Fruit fly (Drosophila melanogaster): Measurements from ENCODE around the gene Sfp24C1.

The Sfp24C1 gene

dm6 chr2L:3669034-3669433 lies 31.4 kb upstream of the Sfp24C1 start, which contains the start of gene Sfp24Bd:
TSS of gene Sfp24Bd (minus strand) at chr2L:3669134.
- TF ChIP-seq rgr (GFP tag; optimal IDR thresholded peaks at IDR 0.05) = no peak
- TF ChIP-seq br (GFP tag; optimal IDR thresholded peaks at IDR 0.05) = no peak
- TF ChIP-seq lola (GFP tag; optimal IDR thresholded peaks at IDR 0.05) = no peak
- no peak for TF ChIP-seq Dfd (GFP tag; optimal IDR thresholded peaks at IDR 0.05)

dm6 chr2L:3669675-3670074 lies 30.8 kb upstream of the Sfp24C1 start, which contains the start of gene Sfp24Bb:
TSS of gene Sfp24Bb (minus strand) at chr2L:3669775.
- TF ChIP-seq Abd-B (GFP tag; optimal IDR thresholded peaks at IDR 0.05) = no peak
- TF ChIP-seq Jra (GFP tag; optimal IDR thresholded peaks at IDR 0.05) = no peak
- TF ChIP-seq sv (GFP tag; optimal IDR thresholded peaks at IDR 0.05) = no peak
- no peak for TF ChIP-seq Myc (optimal IDR thresholded peaks at IDR 0.05)
- no peak for TF ChIP-seq HLH106 (tag; optimal IDR thresholded peaks at IDR 0.05)
- TF ChIP-seq psq (GFP tag; optimal IDR thresholded peaks at IDR 0.05) = no peak
- no peak for TF ChIP-seq Dfd (GFP tag; optimal IDR thresholded peaks at IDR 0.05)
- TF ChIP-seq sage (GFP tag; optimal IDR thresholded peaks at IDR 0.05) = no peak
- no peak for TF ChIP-seq Hr83 (GFP tag; optimal IDR thresholded peaks at IDR 0.05; ENCODE audit: poor library complexity, severe bottlenecking)
- no peak for TF ChIP-seq h (GFP tag; optimal IDR thresholded peaks at IDR 0.05)
- TF ChIP-seq rgr (GFP tag; optimal IDR thresholded peaks at IDR 0.05) = no peak
- TF ChIP-seq Mio (GFP tag; optimal IDR thresholded peaks at IDR 0.05) = no peak
- no peak for TF ChIP-seq woc (GFP tag; optimal IDR thresholded peaks at IDR 0.05)
- no peak for TF ChIP-seq CG32264 (GFP tag; optimal IDR thresholded peaks at IDR 0.05)
- TF ChIP-seq Sp1 (GFP tag; optimal IDR thresholded peaks at IDR 0.05) = no peak
- no peak for TF ChIP-seq usp (GFP tag; optimal IDR thresholded peaks at IDR 0.05)
- no peak for TF ChIP-seq lola (GFP tag; optimal IDR thresholded peaks at IDR 0.05)
- no peak for TF ChIP-seq CrebA (GFP tag; optimal IDR thresholded peaks at IDR 0.05; ENCODE audit: borderline replicate concordance)
- no peak for TF ChIP-seq Hnf4 (GFP tag; optimal IDR thresholded peaks at IDR 0.05)

dm6 chr2L:3670481-3670880 lies 30.0 kb upstream of the Sfp24C1 start, which contains the start of gene Sfp24Bc:
TSS of gene Sfp24Bc (minus strand) at chr2L:3670581.
- TF ChIP-seq N (GFP tag; optimal IDR thresholded peaks at IDR 0.05) (no peak), ey (GFP tag; optimal IDR thresholded peaks at IDR 0.05) (no peak), h (GFP tag; optimal IDR thresholded peaks at IDR 0.05) (no peak), Sp1 (GFP tag; optimal IDR thresholded peaks at IDR 0.05) (no peak), Vsx2 (GFP tag; optimal IDR thresholded peaks at IDR 0.05; ENCODE audit: partially characterized antibody) (no peak), Abd-B (GFP tag; optimal IDR thresholded peaks at IDR 0.05) (no peak), brk (GFP tag; optimal IDR thresholded peaks at IDR 0.05) (no peak), dsf (GFP tag; optimal IDR thresholded peaks at IDR 0.05; ENCODE audit: borderline replicate concordance) (no peak), HLH106 (tag; optimal IDR thresholded peaks at IDR 0.05) (no peak), Dfd (GFP tag; optimal IDR thresholded peaks at IDR 0.05) (no peak), CG32264 (GFP tag; optimal IDR thresholded peaks at IDR 0.05) (no peak), Rel (GFP tag; optimal IDR thresholded peaks at IDR 0.05) (no peak), Rel (tag; optimal IDR thresholded peaks at IDR 0.05) (no peak), fru (GFP tag; optimal IDR thresholded peaks at IDR 0.05) (no peak), CG9705 (GFP tag; optimal IDR thresholded peaks at IDR 0.05) (no peak), lola (GFP tag; optimal IDR thresholded peaks at IDR 0.05) (no peak), br (GFP tag; optimal IDR thresholded peaks at IDR 0.05) (no peak), Myc (optimal IDR thresholded peaks at IDR 0.05) (no peak), foxo (GFP tag; optimal IDR thresholded peaks at IDR 0.05) (no peak)

- TF ChIP-seq Myc (optimal IDR thresholded peaks at IDR 0.05) (no peak), pan (optimal IDR thresholded peaks at IDR 0.05) (no peak), CG32264 (GFP tag; optimal IDR thresholded peaks at IDR 0.05) (no peak), usp (GFP tag; optimal IDR thresholded peaks at IDR 0.05) (no peak), sv (GFP tag; optimal IDR thresholded peaks at IDR 0.05) (no peak), Vsx2 (GFP tag; optimal IDR thresholded peaks at IDR 0.05; ENCODE audit: partially characterized antibody) (no peak), tai (GFP tag; optimal IDR thresholded peaks at IDR 0.05) (no peak), GATAd (GFP tag; optimal IDR thresholded peaks at IDR 0.05) (no peak), psq (GFP tag; optimal IDR thresholded peaks at IDR 0.05) (no peak), jim (GFP tag; optimal IDR thresholded peaks at IDR 0.05) (no peak), Dif (GFP tag; optimal IDR thresholded peaks at IDR 0.05; ENCODE audit: partially characterized antibody) (no peak), dsf (GFP tag; optimal IDR thresholded peaks at IDR 0.05; ENCODE audit: borderline replicate concordance) (no peak), dl (GFP tag; optimal IDR thresholded peaks at IDR 0.05; ENCODE audit: insufficient read depth in 1 of 2, partially characterized antibody in 2 of 2) (no peak), OdsH (GFP tag; optimal IDR thresholded peaks at IDR 0.05) (no peak), N (GFP tag; optimal IDR thresholded peaks at IDR 0.05) (no peak), CG9705 (GFP tag; optimal IDR thresholded peaks at IDR 0.05) (no peak), brk (GFP tag; optimal IDR thresholded peaks at IDR 0.05) (no peak), Abd-B (GFP tag; optimal IDR thresholded peaks at IDR 0.05) (no peak), rgr (GFP tag; optimal IDR thresholded peaks at IDR 0.05) (no peak)
These were observed 24.7 kb upstream of the Sfp24C1 start for dm6 chr2L:3675770-3676169.

Measured in whole organism, wandering third instar larva.